Fruit fly (Drosophila melanogaster) whole organism, wandering third instar larva: Measurements from ENCODE around the gene CG6951.

Experiments
- CG32264 ChIP-seq: fragments of 200-800 bp; sonication (Bioruptor generic); optimal IDR thresholded peaks from 2 replicates; lab custom pipeline; 2016; ENCODE audit warnings: missing biosample characterization, missing genetic modification characterization
- CrebA ChIP-seq: fragments of 200-800 bp; sonication (Bioruptor generic); optimal IDR thresholded peaks from 2 replicates; lab custom pipeline; 2016; ENCODE audit warnings: missing biosample characterization, mild to moderate bottlenecking, missing genetic modification characterization, borderline replicate concordance
- Dfd ChIP-seq: fragments of >200 bp; optimal IDR thresholded peaks from 2 replicates; lab custom pipeline; 2017; ENCODE audit warnings: missing biosample characterization, missing genetic modification characterization
- Dif ChIP-seq: fragments of 200-275, 200-300 bp; sonication (Bioruptor generic); optimal IDR thresholded peaks from 2 replicates; lab custom pipeline; 2018; ENCODE audit warnings: missing biosample characterization, missing genetic modification characterization; ENCODE audit not compliant: partially characterized antibody
- HLH106 ChIP-seq: fragments of 200-800 bp; optimal IDR thresholded peaks from 3 replicates; lab custom pipeline; 2019; ENCODE audit warnings: missing biosample characterization, mild to moderate bottlenecking, missing genetic modification characterization, moderate library complexity
- Hr78 ChIP-seq: fragments of >200 bp; optimal IDR thresholded peaks from 2 replicates; lab custom pipeline; 2017; ENCODE audit warnings: missing biosample characterization, missing genetic modification characterization
- Hr83 ChIP-seq: fragments of 200-300 bp; sonication (Bioruptor generic); optimal IDR thresholded peaks from 2 replicates; lab custom pipeline; 2016; ENCODE audit warnings: missing biosample characterization, mild to moderate bottlenecking, missing genetic modification characterization, moderate library complexity; ENCODE audit not compliant: poor library complexity, severe bottlenecking
- Jra ChIP-seq: sonication (Bioruptor generic); optimal IDR thresholded peaks from 2 replicates; lab custom pipeline; 2016; ENCODE audit warnings: missing biosample characterization, missing genetic modification characterization
- Mio ChIP-seq: sonication (Bioruptor generic); optimal IDR thresholded peaks from 2 replicates; lab custom pipeline; 2016; ENCODE audit warnings: missing biosample characterization, missing genetic modification characterization
- Myc ChIP-seq: fragments of >200 bp; optimal IDR thresholded peaks from 2 replicates; lab custom pipeline; 2017
- Rel ChIP-seq, 2 experiments: fragments of 200-800 bp; sonication (Bioruptor generic) in 1 of 2; optimal IDR thresholded peaks; 2 replicates in 1 of 2; 3 replicates in 1 of 2; lab custom pipeline; 2016 to 2019; ENCODE audit warnings: mild to moderate bottlenecking in 2 of 2, missing biosample characterization in 2 of 2, missing genetic modification characterization in 2 of 2, moderate library complexity in 1 of 2
- Sp1 ChIP-seq: fragments of 200-800 bp; sonication (Bioruptor generic); optimal IDR thresholded peaks from 3 replicates; lab custom pipeline; 2019; ENCODE audit warnings: missing biosample characterization, mild to moderate bottlenecking, missing genetic modification characterization, moderate library complexity
- Vsx2 ChIP-seq: fragments of 200-300, 225-300 bp; sonication (Bioruptor generic); optimal IDR thresholded peaks from 2 replicates; lab custom pipeline; 2018; ENCODE audit warnings: missing biosample characterization, missing genetic modification characterization; ENCODE audit not compliant: partially characterized antibody
- brk ChIP-seq: fragments of 200-800 bp; sonication (Bioruptor generic); optimal IDR thresholded peaks from 2 replicates; lab custom pipeline; 2016; ENCODE audit warnings: missing biosample characterization, mild to moderate bottlenecking, missing genetic modification characterization
- dl ChIP-seq, 2 experiments: fragments of 175-275, 200-275 bp in 1 of 2; fragments of 200-275 bp in 1 of 2; sonication (Bioruptor generic); optimal IDR thresholded peaks; lab custom pipeline; 2018; ENCODE audit warnings: mild to moderate bottlenecking in 2 of 2, missing biosample characterization in 2 of 2, missing genetic modification characterization in 2 of 2, moderate library complexity in 2 of 2; ENCODE audit not compliant: partially characterized antibody in 2 of 2, insufficient read depth in 1 of 2
- dmrt93B ChIP-seq: fragments of 200-800 bp; sonication (Bioruptor generic); optimal IDR thresholded peaks from 2 replicates; lab custom pipeline; 2018; ENCODE audit warnings: missing biosample characterization, mild to moderate bottlenecking, missing genetic modification characterization
- dsf ChIP-seq: sonication (Bioruptor generic); optimal IDR thresholded peaks from 2 replicates; lab custom pipeline; 2016; ENCODE audit warnings: missing biosample characterization, missing genetic modification characterization, borderline replicate concordance
- ey ChIP-seq: fragments of 200-800 bp; sonication (Bioruptor generic); optimal IDR thresholded peaks from 2 replicates; lab custom pipeline; 2016; ENCODE audit warnings: missing biosample characterization, missing genetic modification characterization
- foxo ChIP-seq, 2 experiments: fragments of 200-800 bp; sonication (Bioruptor generic); optimal IDR thresholded peaks; 2 replicates in 1 of 2; 3 replicates in 1 of 2; lab custom pipeline; 2016 to 2017; ENCODE audit warnings: missing biosample characterization in 2 of 2, missing genetic modification characterization in 2 of 2
- fru ChIP-seq: fragments of 200-800 bp; sonication (Bioruptor generic); optimal IDR thresholded peaks from 3 replicates; lab custom pipeline; 2016; ENCODE audit warnings: missing biosample characterization, mild to moderate bottlenecking, missing genetic modification characterization
- h ChIP-seq: fragments of 200-800 bp; sonication (Bioruptor generic); optimal IDR thresholded peaks from 3 replicates; lab custom pipeline; 2016; ENCODE audit warnings: missing biosample characterization, mild to moderate bottlenecking, missing genetic modification characterization
- lola ChIP-seq: fragments of >200 bp; optimal IDR thresholded peaks from 2 replicates; lab custom pipeline; 2017; ENCODE audit warnings: missing biosample characterization, missing genetic modification characterization
- psq ChIP-seq: fragments of 200-800 bp; sonication (Bioruptor generic); optimal IDR thresholded peaks from 3 replicates; lab custom pipeline; 2017; ENCODE audit warnings: missing biosample characterization, mild to moderate bottlenecking, missing genetic modification characterization, moderate library complexity
- sage ChIP-seq: fragments of 200-800 bp; sonication (Bioruptor generic); optimal IDR thresholded peaks from 2 replicates; lab custom pipeline; 2016; ENCODE audit warnings: missing biosample characterization, mild to moderate bottlenecking, missing genetic modification characterization
- tai ChIP-seq: sonication (Bioruptor generic); optimal IDR thresholded peaks from 2 replicates; lab custom pipeline; 2016; ENCODE audit warnings: missing biosample characterization, missing genetic modification characterization
- woc ChIP-seq: sonication (Bioruptor generic); optimal IDR thresholded peaks from 2 replicates; lab custom pipeline; 2016; ENCODE audit warnings: missing biosample characterization, mild to moderate bottlenecking, missing genetic modification characterization

CG6951 gene

dm6 chr3L:20199569-20200247, 41.4 kb upstream of the CG6951 start, which contains the start of gene CG42833:
TSS of gene CG42833 (plus strand) at chr3L:20200093.
- TF ChIP-seq Myc (lab: Kevin White, UChicago) (peak; percentile 51), lola (GFP tag; lab: Kevin White, UChicago) (no peak), dmrt93B (GFP tag; lab: Kevin White, UChicago) (no peak), Hr78 (GFP tag; lab: Kevin White, UChicago) (no peak), Mio (GFP tag; lab: Kevin White, UChicago) (no peak), Dfd (GFP tag; lab: Kevin White, UChicago) (no peak), ey (GFP tag; lab: Kevin White, UChicago) (no peak), sage (peak; percentile 36), tai (GFP tag; lab: Kevin White, UChicago) (no peak), dl (GFP tag; optimal IDR thresholded peaks at IDR 0.05; lab: Kevin White, UChicago; ENCODE audit: insufficient read depth in 1 of 2, partially characterized antibody in 2 of 2) (no peak), brk (GFP tag; lab: Kevin White, UChicago) (peak; percentile 26), CrebA (peak; percentile 3)
- TF ChIP-seq, all 38 proteins: peak for 4

- no peak for TF ChIP-seq Myc (lab: Kevin White, UChicago)
- TF ChIP-seq HLH106 (tag; lab: Kevin White, UChicago), result no peak
- no peak for TF ChIP-seq CrebA
These were observed 39.5 kb upstream of the CG6951 start, which contains the start of gene obst-F for dm6 chr3L:20201538-20201937. TSS of gene obst-F (minus strand) at chr3L:20201638.

dm6 chr3L:20203587-20203986, 37.5 kb upstream of the CG6951 start, which contains the start of gene CG7298:
TSS of gene CG7298 (minus strand) at chr3L:20203687.
- TF ChIP-seq CG32264 (GFP tag; lab: Kevin White, UChicago), result no peak
- TF ChIP-seq foxo (GFP tag; optimal IDR thresholded peaks at IDR 0.05; lab: Kevin White, UChicago), result no peak
- no peak for TF ChIP-seq Hr78 (GFP tag; lab: Kevin White, UChicago)
- no peak for TF ChIP-seq Hr83 (GFP tag; lab: Kevin White, UChicago)
- TF ChIP-seq Vsx2, result no peak
- TF ChIP-seq HLH106 (tag; lab: Kevin White, UChicago), result no peak
- no peak for TF ChIP-seq psq

DNA sequence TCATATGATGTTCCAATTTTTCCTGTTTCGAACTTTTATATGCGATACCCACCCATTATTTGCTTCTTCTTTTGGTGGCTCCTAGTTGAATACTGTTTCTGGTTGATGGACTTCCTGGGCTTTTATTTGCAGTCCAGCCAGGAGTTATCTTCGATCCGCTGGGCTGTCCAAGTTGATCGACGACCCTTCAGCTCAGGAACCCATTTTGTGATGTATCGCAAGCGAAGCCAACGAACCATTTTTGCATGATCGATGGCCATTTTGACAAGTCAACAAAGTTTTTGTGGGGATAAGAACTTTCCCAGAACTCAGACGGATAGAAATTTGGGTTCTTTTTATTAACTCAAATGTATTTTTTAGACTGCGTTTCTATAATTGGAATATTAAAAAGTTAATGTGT, 35.1 kb upstream of the CG6951 start, which contains the start of gene CG7290:
CG7290 (minus strand) TSS at position 101 of the 400 bp plus-strand sequence.
- TF ChIP-seq h (GFP tag; lab: Kevin White, UChicago) (no peak), dsf (no peak), woc (GFP tag; lab: Kevin White, UChicago) (no peak), Hr83 (GFP tag; lab: Kevin White, UChicago) (no peak), Dfd (GFP tag; lab: Kevin White, UChicago) (no peak)

DNA sequence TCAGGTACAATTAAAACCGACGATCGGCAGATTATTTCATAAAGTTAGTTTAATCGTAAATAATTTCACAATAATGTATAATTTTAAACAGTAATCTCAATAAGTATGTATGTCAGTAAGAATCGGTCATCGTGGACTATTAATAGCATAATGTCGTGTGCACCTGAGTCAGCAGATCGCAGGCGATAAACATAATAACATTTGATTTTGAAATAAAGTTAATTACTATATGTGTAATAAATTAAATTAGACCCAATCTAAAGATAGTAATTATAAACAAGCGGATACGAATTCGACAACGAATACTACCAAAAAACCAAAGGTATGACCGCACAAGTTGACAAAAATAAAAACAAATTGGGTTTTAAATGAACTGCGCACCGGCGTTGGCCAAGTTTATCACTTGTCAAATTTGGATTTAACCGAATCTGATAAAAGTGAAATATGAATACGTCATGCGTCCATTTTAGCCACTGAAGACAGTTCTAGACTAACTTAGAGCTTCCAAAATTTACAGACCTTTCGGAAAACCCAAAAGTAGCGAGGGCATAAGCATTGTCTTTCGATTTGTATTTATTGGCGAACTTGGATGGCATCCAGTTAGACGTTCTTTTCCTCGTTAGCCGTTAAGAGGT, 34.0 kb upstream of the CG6951 start, which contains the start of gene CG6996:
CG6996 (plus strand) TSS at position 585 of the 635 bp plus-strand sequence.
- no peak for TF ChIP-seq Sp1
- TF ChIP-seq tai (GFP tag; lab: Kevin White, UChicago), result no peak
- TF ChIP-seq Dfd (GFP tag; lab: Kevin White, UChicago), result no peak
- TF ChIP-seq Jra (GFP tag; lab: Kevin White, UChicago), result no peak

DNA sequence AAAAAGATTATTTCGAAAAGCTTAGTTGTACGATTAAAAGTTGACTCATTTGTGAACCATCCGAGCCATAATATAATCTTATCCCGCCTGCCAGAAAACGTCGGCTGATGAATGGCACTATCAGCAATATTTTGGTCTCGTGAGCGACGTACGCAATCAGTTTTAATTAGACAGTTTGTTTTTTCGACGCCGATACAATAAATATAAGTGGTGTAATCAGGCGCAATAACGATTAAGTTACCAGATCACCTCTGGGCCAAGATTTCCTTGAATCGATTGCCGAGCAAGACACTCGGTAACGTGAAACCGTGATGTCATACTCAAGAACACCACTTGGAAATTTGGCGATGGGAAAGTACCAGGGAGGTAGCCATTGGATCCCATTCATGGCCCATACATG, 32.0 kb upstream of the CG6951 start:
- TF ChIP-seq CG32264 (GFP tag; lab: Kevin White, UChicago), result no peak
- no peak for TF ChIP-seq Dif (GFP tag; lab: Kevin White, UChicago)
- TF ChIP-seq fru, result no peak
- no peak for TF ChIP-seq Dfd (GFP tag; lab: Kevin White, UChicago)
- no peak for TF ChIP-seq Rel (GFP tag; optimal IDR thresholded peaks at IDR 0.05; lab: Kevin White, UChicago)
- peak; percentile 73 for TF ChIP-seq Rel (tag; optimal IDR thresholded peaks at IDR 0.05; lab: Kevin White, UChicago)
- TF ChIP-seq h (GFP tag; lab: Kevin White, UChicago), result peak; percentile 64
